Worm (Caenorhabditis elegans): ENCODE data around the gene W03C9.1.

DNA sequence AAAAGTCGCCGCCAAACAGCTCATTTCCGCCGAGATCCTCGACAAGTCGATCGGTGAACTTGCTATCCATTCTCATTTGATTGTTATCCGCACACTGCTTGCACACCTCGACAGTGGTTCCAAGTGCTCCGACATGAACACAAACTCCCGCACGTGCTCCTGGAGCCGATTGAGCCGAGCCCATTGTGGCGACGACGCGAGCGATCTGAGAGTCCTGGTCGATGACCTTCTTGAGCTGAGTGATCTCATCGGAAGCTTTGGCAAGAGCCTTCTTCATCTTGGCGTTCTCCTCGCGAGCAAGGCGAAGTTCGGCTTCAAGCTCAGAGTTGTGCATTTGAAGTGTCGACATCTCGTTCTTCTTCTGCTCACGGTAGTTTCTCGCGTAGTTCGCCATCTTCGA is 16.6 kb upstream of the W03C9.1 start:
- TF ChIP-seq mml-1 (tag; optimal IDR thresholded peaks at IDR 0.05) = no peak
- no peak for TF ChIP-seq unc-62 (GFP tag; optimal IDR thresholded peaks at IDR 0.05)
- no peak for TF ChIP-seq elt-2 (tag; optimal IDR thresholded peaks at IDR 0.05)

Data from whole organism, L3 larva.